Fruit fly (Drosophila melanogaster): ENCODE data around the gene smog.

smog gene

dm6 chr2L:4837772-4838397, 14.8 kb upstream of the smog start, which contains the start of the genes tank and CG12194 (continued):
- TF ChIP-seq Fer3 (tag; optimal IDR thresholded peaks at IDR 0.05), result peak; percentile 98
- peak; percentile 98 for TF ChIP-seq CG8765 (GFP tag; IDR thresholded peaks at IDR 0.05)
- peak; percentile 99 for TF ChIP-seq CG4730 (GFP tag; IDR thresholded peaks at IDR 0.05)
- peak; percentile 45; the same call in 2 of the 3 replicates for TF ChIP-seq CG7963 (GFP tag; IDR thresholded peaks at IDR 0.05; ENCODE audit: partially characterized antibody)
- TF ChIP-seq prd (optimal IDR thresholded peaks at IDR 0.05), result no peak
- TF ChIP-seq prd (GFP tag; IDR thresholded peaks at IDR 0.05), result peak; percentile 100
- peak; percentile 94 for TF ChIP-seq CG12104 (GFP tag; optimal IDR thresholded peaks at IDR 0.05)
- TF ChIP-seq dysf (GFP tag; IDR thresholded peaks at IDR 0.05), result peak; percentile 99
- peak; percentile 97 for TF ChIP-seq CG31441 (GFP tag; IDR thresholded peaks at IDR 0.05)
- TF ChIP-seq Ssrp (tag; optimal IDR thresholded peaks at IDR 0.05), result peak; percentile 99
- peak; percentile 98 to 99 for TF ChIP-seq Pdp1 (GFP tag; optimal IDR thresholded peaks at IDR 0.05)
- peak; percentile 98 for TF ChIP-seq YL-1 (GFP tag; optimal IDR thresholded peaks at IDR 0.05)
- peak; percentile 98 for TF ChIP-seq dm (GFP tag; optimal IDR thresholded peaks at IDR 0.05)
- TF ChIP-seq CG8089 (GFP tag; optimal IDR thresholded peaks at IDR 0.05), result peak; percentile 99
- TF ChIP-seq CG3995 (GFP tag; optimal IDR thresholded peaks at IDR 0.05), result peak; percentile 72
- peak; percentile 99 for TF ChIP-seq Abd-B (GFP tag; optimal IDR thresholded peaks at IDR 0.05)
- peak; percentile 95 for TF ChIP-seq ssp (GFP tag; IDR thresholded peaks at IDR 0.05)
- TF ChIP-seq CG9609 (GFP tag; optimal IDR thresholded peaks at IDR 0.05), result peak; percentile 99
- peak; percentile 100 for TF ChIP-seq zfh1 (GFP tag; IDR thresholded peaks at IDR 0.05)
- TF ChIP-seq az2 (GFP tag; optimal IDR thresholded peaks at IDR 0.05), result peak; percentile 100
- 0 out of 4 replicates have a peak, but pooled peaks have one; percentile 70 for TF ChIP-seq chinmo (GFP tag; IDR thresholded peaks at IDR 0.05; ENCODE audit: partially characterized antibody)
- peak; percentile 99 for TF ChIP-seq crc (GFP tag; optimal IDR thresholded peaks at IDR 0.05)
- TF ChIP-seq fru (optimal IDR thresholded peaks at IDR 0.05), result no peak
- TF ChIP-seq dati (GFP tag; IDR thresholded peaks at IDR 0.05), result peak; percentile 99
- TF ChIP-seq Mrtf (GFP tag; IDR thresholded peaks at IDR 0.05), result peak; percentile 99
- TF ChIP-seq Vsx1 (GFP tag; optimal IDR thresholded peaks at IDR 0.05), result peak; percentile 97
- peak; percentile 99 for TF ChIP-seq CG4404 (GFP tag; IDR thresholded peaks at IDR 0.05)
- peak; percentile 99 for TF ChIP-seq croc (GFP tag; conservative IDR thresholded peaks at IDR 0.05)
- TF ChIP-seq lilli (GFP tag; optimal IDR thresholded peaks at IDR 0.05), result peak; percentile 99
- TF ChIP-seq CG8388 (GFP tag; optimal IDR thresholded peaks at IDR 0.05), result peak; percentile 98
- TF ChIP-seq phol (tag; optimal IDR thresholded peaks at IDR 0.05), result peak; percentile 98
- peak; percentile 98 for TF ChIP-seq dmrt11E (tag; optimal IDR thresholded peaks at IDR 0.05)
- peak; percentile 99 for TF ChIP-seq sr (GFP tag; IDR thresholded peaks at IDR 0.05)
- peak; percentile 99 for TF ChIP-seq HHEX (GFP tag; optimal IDR thresholded peaks at IDR 0.05)
- peak; percentile 52 to 63 for TF ChIP-seq insv (GFP tag; optimal IDR thresholded peaks at IDR 0.05)
- TF ChIP-seq CG1024 (GFP tag; IDR thresholded peaks at IDR 0.05), result peak; percentile 98
- TF ChIP-seq CG10321 (GFP tag; IDR thresholded peaks at IDR 0.05), result peak; percentile 89
- TF ChIP-seq Drgx (GFP tag; IDR thresholded peaks at IDR 0.05), result peak; percentile 100
- TF ChIP-seq ara (GFP tag; IDR thresholded peaks at IDR 0.05), result peak; percentile 99
- TF ChIP-seq nmo (GFP tag; optimal IDR thresholded peaks at IDR 0.05), result peak; percentile 99
- peak; percentile 99 for TF ChIP-seq CG7786 (GFP tag; optimal IDR thresholded peaks at IDR 0.05)
- TF ChIP-seq onecut (GFP tag; IDR thresholded peaks at IDR 0.05), result peak; percentile 96
- peak; percentile 99 for TF ChIP-seq ken (GFP tag; IDR thresholded peaks at IDR 0.05)
- no peak for TF ChIP-seq CG8478 (optimal IDR thresholded peaks at IDR 0.05)
- TF ChIP-seq HLHmδ (GFP tag; optimal IDR thresholded peaks at IDR 0.05), result no peak
- peak; percentile 99 for TF ChIP-seq MESR4 (GFP tag; optimal IDR thresholded peaks at IDR 0.05)
- TF ChIP-seq rib (GFP tag; IDR thresholded peaks at IDR 0.05), result peak; percentile 98
- peak; percentile 99 for TF ChIP-seq CG4854 (GFP tag; optimal IDR thresholded peaks at IDR 0.05)
- TF ChIP-seq Adf1 (GFP tag; IDR thresholded peaks at IDR 0.05), result peak; percentile 86
- TF ChIP-seq luna (GFP tag; optimal IDR thresholded peaks at IDR 0.05), result peak; percentile 97
- peak; percentile 99 for TF ChIP-seq shn (GFP tag; optimal IDR thresholded peaks at IDR 0.05)
